Fruit fly (Drosophila melanogaster): ENCODE measurements around the gene CG18764.

The CG18764 gene

dm6 chr3R:11628416-11629041 lies 1.8 kb downstream of the CG18764 start, which contains the start of gene CG14712 (continued):
- TF ChIP-seq CG6689 (GFP tag; IDR thresholded peaks at IDR 0.05) (no peak), CG5180 (GFP tag; optimal IDR thresholded peaks at IDR 0.05) (no peak), NC2β (GFP tag; optimal IDR thresholded peaks at IDR 0.05) (peak; percentile 2), nerfin-1 (tag; optimal IDR thresholded peaks at IDR 0.05) (no peak), CG2889 (GFP tag; IDR thresholded peaks at IDR 0.05) (no peak), usp (GFP tag; optimal IDR thresholded peaks at IDR 0.05) (no peak), CG9437 (GFP tag; optimal IDR thresholded peaks at IDR 0.05) (no peak), da (GFP tag; optimal IDR thresholded peaks at IDR 0.05) (no peak), CG1603 (tag; optimal IDR thresholded peaks at IDR 0.05) (no peak), CG11560 (tag; IDR thresholded peaks at IDR 0.05) (no peak), HLH4C (GFP tag; IDR thresholded peaks at IDR 0.05; ENCODE audit: partially characterized antibody) (peak; percentile 80), CG17568 (GFP tag; optimal IDR thresholded peaks at IDR 0.05) (no peak), Fer2 (tag; optimal IDR thresholded peaks at IDR 0.05) (no peak), tll (GFP tag; optimal IDR thresholded peaks at IDR 0.05) (no peak), CG9876 (GFP tag; optimal IDR thresholded peaks at IDR 0.05) (no peak), wor (GFP tag; IDR thresholded peaks at IDR 0.05) (no peak), Myb (GFP tag; optimal IDR thresholded peaks at IDR 0.05) (peak; percentile 47), CG8388 (GFP tag; optimal IDR thresholded peaks at IDR 0.05) (no peak), lola (GFP tag; optimal IDR thresholded peaks at IDR 0.05) (peak in 1 of 3 experiments; percentile 15), Camta (GFP tag; optimal IDR thresholded peaks at IDR 0.05) (no peak), sim (GFP tag; IDR thresholded peaks at IDR 0.05) (no peak), CG1233 (GFP tag; optimal IDR thresholded peaks at IDR 0.05) (no peak), gem (tag; optimal IDR thresholded peaks at IDR 0.05) (no peak), Atf6 (GFP tag; IDR thresholded peaks at IDR 0.05) (no peak), dysf (GFP tag; IDR thresholded peaks at IDR 0.05) (no peak), CG8281 (tag; optimal IDR thresholded peaks at IDR 0.05) (no peak), psq (GFP tag; optimal IDR thresholded peaks at IDR 0.05) (no peak), CG10654 (GFP tag; optimal IDR thresholded peaks at IDR 0.05) (no peak), CG10462 (GFP tag; optimal IDR thresholded peaks at IDR 0.05) (no peak), gcm2 (GFP tag; optimal IDR thresholded peaks at IDR 0.05) (no peak), jigr1 (GFP tag; IDR thresholded peaks at IDR 0.05) (no peak), CG10321 (GFP tag; IDR thresholded peaks at IDR 0.05) (no peak), CG12769 (tag; optimal IDR thresholded peaks at IDR 0.05) (no peak), Six4 (GFP tag; optimal IDR thresholded peaks at IDR 0.05) (no peak), CG4820 (GFP tag; optimal IDR thresholded peaks at IDR 0.05) (no peak), CoRest (tag; optimal IDR thresholded peaks at IDR 0.05) (no peak), CG30431 (GFP tag; optimal IDR thresholded peaks at IDR 0.05) (no peak), H2.0 (GFP tag; IDR thresholded peaks at IDR 0.05) (no peak), Tbp (GFP tag; optimal IDR thresholded peaks at IDR 0.05) (no peak), NFAT (GFP tag; IDR thresholded peaks at IDR 0.05) (no peak), nom (GFP tag; optimal IDR thresholded peaks at IDR 0.05) (no peak), CrebB (tag; optimal IDR thresholded peaks at IDR 0.05) (peak; percentile 16), Eip74EF (GFP tag; optimal IDR thresholded peaks at IDR 0.05) (no peak), mirr (GFP tag; optimal IDR thresholded peaks at IDR 0.05) (no peak), pum (GFP tag; optimal IDR thresholded peaks at IDR 0.05) (no peak), CG10366 (GFP tag; IDR thresholded peaks at IDR 0.05) (no peak), CG2199 (GFP tag; IDR thresholded peaks at IDR 0.05) (no peak), CHES-1-like (GFP tag; optimal IDR thresholded peaks at IDR 0.05) (no peak), CG7372 (GFP tag; IDR thresholded peaks at IDR 0.05) (no peak), ATbp (GFP tag; optimal IDR thresholded peaks at IDR 0.05) (no peak), Deaf1 (tag; optimal IDR thresholded peaks at IDR 0.05) (no peak)
